Worm (Caenorhabditis elegans): ENCODE data around the gene lron-12.

- TF ChIP-seq nhr-10 (tag; optimal IDR thresholded peaks at IDR 0.05) (no peak), nhr-25 (tag; optimal IDR thresholded peaks at IDR 0.05) (no peak), R02D3.7 (tag; optimal IDR thresholded peaks at IDR 0.05) (no peak), elt-1 (tag; optimal IDR thresholded peaks at IDR 0.05) (no peak), ztf-4 (tag; optimal IDR thresholded peaks at IDR 0.05) (no peak), sma-3 (GFP tag; optimal IDR thresholded peaks at IDR 0.05) (no peak)
These were observed 10.8 kb downstream of the lron-12 start, which contains the start of the genes cest-12 and lonp-2 for ce11 chrIII:12107441-12107840.

Data from whole organism, L2 larva.